Worm (Caenorhabditis elegans) whole organism, L1 larva: ENCODE measurements around the gene T24C4.5.

Experiments
- C04F5.9 ChIP-seq: sonication (generic microtip); optimal IDR thresholded peaks from 2 replicates; lab custom pipeline; 2016; ENCODE audit warnings: missing genetic modification characterization, missing compliant biosample characterization
- Y116A8C.19 ChIP-seq: sonication (generic microtip); optimal IDR thresholded peaks from 2 replicates; lab custom pipeline; 2016; ENCODE audit warnings: missing compliant biosample characterization, missing genetic modification characterization, borderline replicate concordance
- ama-1 ChIP-seq: fragments of 150-350 bp; optimal IDR thresholded peaks from 2 replicates; lab custom pipeline; 2014
- blmp-1 ChIP-seq: fragments of 150-350 bp; optimal IDR thresholded peaks from 2 replicates; lab custom pipeline; 2014; ENCODE audit warnings: missing biosample characterization, missing genetic modification characterization
- ceh-63 ChIP-seq: fragments of 200-800 bp; sonication (Bioruptor generic); optimal IDR thresholded peaks from 2 replicates; lab custom pipeline; 2018; ENCODE audit warnings: mild to moderate bottlenecking, missing genetic modification characterization, missing compliant biosample characterization
- ceh-82 ChIP-seq, 3 experiments: fragments of 150-350 bp in 1 of 3; sonication (generic microtip) in 2 of 3; optimal IDR thresholded peaks; 2 replicates each; lab custom pipeline; 2014 to 2017; ENCODE audit warnings: missing biosample characterization in 3 of 3, missing genetic modification characterization in 3 of 3
- ceh-90 ChIP-seq: sonication (generic microtip); optimal IDR thresholded peaks from 2 replicates; lab custom pipeline; 2016; ENCODE audit warnings: missing genetic modification characterization, missing compliant biosample characterization
- dsc-1 ChIP-seq: sonication (generic microtip); optimal IDR thresholded peaks from 2 replicates; lab custom pipeline; 2016; ENCODE audit warnings: mild to moderate bottlenecking, missing genetic modification characterization, missing compliant biosample characterization
- efl-1 ChIP-seq, 4 experiments: fragments of 150-350 bp; optimal IDR thresholded peaks in 3 of 4; peaks in 1 of 4; 1 replicate in 1 of 4; 2 replicates in 3 of 4; lab custom pipeline; 2014; ENCODE audit warnings: missing biosample characterization in 2 of 4, missing genetic modification characterization in 2 of 4, missing genetic modification reagents in 2 of 4
- elt-3 ChIP-seq, 6 experiments: fragments of 150-350 bp in 1 of 6; sonication (generic microtip); optimal IDR thresholded peaks; 2 replicates each; lab custom pipeline; 2017 to 2018; ENCODE audit warnings: missing biosample characterization in 6 of 6, missing genetic modification characterization in 6 of 6, inconsistent platforms in 1 of 6
- fkh-10 ChIP-seq: sonication (generic microtip); optimal IDR thresholded peaks from 2 replicates; lab custom pipeline; 2017; ENCODE audit warnings: missing biosample characterization, missing genetic modification reagents, missing genetic modification characterization
- fkh-8 ChIP-seq: sonication (generic microtip); optimal IDR thresholded peaks from 2 replicates; lab custom pipeline; 2016; ENCODE audit warnings: mild to moderate bottlenecking, missing genetic modification characterization, missing compliant biosample characterization
- isw-1 ChIP-seq: fragments of 200-800 bp; sonication (Bioruptor generic); IDR thresholded peaks from 2 replicates; pipeline ENCODE4 v1.3.6; 2022; ENCODE audit warnings: missing genetic modification characterization, missing compliant biosample characterization
- lin-35 ChIP-seq, 2 experiments: fragments of 150-350 bp; optimal IDR thresholded peaks; 2 replicates each; lab custom pipeline; 2014; ENCODE audit warnings: missing biosample characterization in 2 of 2, missing genetic modification characterization in 2 of 2, missing genetic modification reagents in 2 of 2
- lir-3 ChIP-seq: sonication (generic microtip); optimal IDR thresholded peaks from 2 replicates; lab custom pipeline; 2016; ENCODE audit warnings: mild to moderate bottlenecking, missing genetic modification characterization, moderate library complexity, missing compliant biosample characterization; ENCODE audit not compliant: poor library complexity
- mef-2 ChIP-seq: fragments of 150-350 bp; optimal IDR thresholded peaks from 2 replicates; lab custom pipeline; 2014; ENCODE audit warnings: missing biosample characterization, missing genetic modification characterization
- nhr-12 ChIP-seq: sonication (generic microtip); optimal IDR thresholded peaks from 2 replicates; lab custom pipeline; 2017; ENCODE audit warnings: missing biosample characterization, missing genetic modification characterization
- nhr-20 ChIP-seq: sonication (generic microtip); optimal IDR thresholded peaks from 2 replicates; lab custom pipeline; 2016; ENCODE audit warnings: mild to moderate bottlenecking, missing genetic modification characterization, missing compliant biosample characterization
- nhr-77 ChIP-seq: fragments of 150-350 bp; optimal IDR thresholded peaks from 2 replicates; lab custom pipeline; 2014; ENCODE audit warnings: missing biosample characterization, missing genetic modification characterization
- nhr-85 ChIP-seq: sonication (generic microtip); peaks from one replicate; lab custom pipeline; 2016; ENCODE audit warnings: missing genetic modification characterization, inconsistent platforms, missing compliant biosample characterization
- pax-3 ChIP-seq: fragments of 200-800 bp; sonication (Bioruptor generic); optimal IDR thresholded peaks from 2 replicates; lab custom pipeline; 2018; ENCODE audit warnings: mild to moderate bottlenecking, missing genetic modification characterization, moderate library complexity, missing compliant biosample characterization
- pqm-1 ChIP-seq: sonication (generic microtip); optimal IDR thresholded peaks from 3 replicates; lab custom pipeline; 2017; ENCODE audit warnings: missing biosample characterization, missing genetic modification characterization
- sox-4 ChIP-seq: sonication (generic microtip); optimal IDR thresholded peaks from 2 replicates; lab custom pipeline; 2016; ENCODE audit warnings: missing genetic modification characterization, missing compliant biosample characterization
- sptf-1 ChIP-seq: fragments of 150-350 bp; optimal IDR thresholded peaks from 2 replicates; lab custom pipeline; 2014; ENCODE audit warnings: missing biosample characterization, missing genetic modification characterization
- swsn-7 ChIP-seq: sonication (generic microtip); optimal IDR thresholded peaks from 2 replicates; lab custom pipeline; 2016; ENCODE audit warnings: missing genetic modification characterization, missing compliant biosample characterization
- unc-98 ChIP-seq: fragments of 200-800 bp; sonication (Bioruptor generic); IDR thresholded peaks from 2 replicates; pipeline ENCODE4 v1.3.6; 2022; ENCODE audit warnings: missing genetic modification characterization, missing compliant biosample characterization
- zag-1 ChIP-seq: fragments of 150-350 bp; optimal IDR thresholded peaks from 2 replicates; lab custom pipeline; 2014; ENCODE audit warnings: missing biosample characterization, missing genetic modification characterization
- zip-4 ChIP-seq: fragments of 200-800 bp; sonication (Bioruptor generic); optimal IDR thresholded peaks from 2 replicates; lab custom pipeline; 2018; ENCODE audit warnings: mild to moderate bottlenecking, missing genetic modification characterization, moderate library complexity, missing compliant biosample characterization
- ztf-4 ChIP-seq: fragments of 150-350 bp; optimal IDR thresholded peaks from 2 replicates; lab custom pipeline; 2014; ENCODE audit warnings: missing biosample characterization, missing genetic modification characterization

T24C4.5 gene

ce11 chrIII:887874-888299, 8.4 kb upstream of the T24C4.5 start (continued):
- peak; percentile 49 for TF ChIP-seq sox-4
- no peak for TF ChIP-seq pqm-1 (tag; lab: Kevin White, UChicago)
- TF ChIP-seq fkh-10 (GFP tag; lab: Kevin White, UChicago): peak; percentile 90
- TF ChIP-seq mef-2 (tag; lab: Kevin White, UChicago): no peak
- TF ChIP-seq nhr-12 (tag; lab: Kevin White, UChicago): no peak
- TF ChIP-seq lin-35 (GFP tag; optimal IDR thresholded peaks at IDR 0.05; lab: Kevin White, UChicago): peak; percentile 49 to 50
- no peak for TF ChIP-seq sptf-1 (tag; lab: Kevin White, UChicago)
- TF ChIP-seq blmp-1: peak; percentile 97
- TF ChIP-seq Y116A8C.19 (tag; lab: Kevin White, UChicago): no peak
- no peak for TF ChIP-seq unc-98 (GFP tag; lab: Robert Waterston, UW)
- TF ChIP-seq zag-1: peak; percentile 44

DNA sequence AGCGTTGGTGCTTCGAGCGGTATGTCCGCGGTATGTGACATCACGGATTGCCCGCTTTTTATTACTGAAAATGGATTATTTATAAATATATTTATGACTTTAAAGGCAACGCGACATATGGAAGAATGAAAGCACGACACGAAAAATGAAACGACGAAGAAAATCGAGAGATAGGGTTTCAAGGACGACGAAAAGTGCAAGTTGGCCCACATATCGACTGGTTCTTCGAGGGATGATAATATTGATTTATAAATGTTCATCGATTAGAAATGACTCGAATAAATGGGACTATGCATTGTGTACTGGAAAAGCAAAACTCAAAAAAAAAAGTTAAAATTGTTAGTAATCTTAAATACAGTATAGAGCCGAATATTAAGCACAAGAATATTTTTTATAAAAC, 7.2 kb upstream of the T24C4.5 start, which contains the start of gene zer-1:
Gene zer-1 (minus strand): TSS at position 68 of the 400 bp plus-strand sequence.
- TF ChIP-seq blmp-1 (peak; percentile 98), efl-1 (optimal IDR thresholded peaks at IDR 0.05; lab: Kevin White, UChicago) (no peak), efl-1 (GFP tag; optimal IDR thresholded peaks at IDR 0.05 in 1 of 2; lab: Kevin White, UChicago) (no peak), elt-3 (tag; optimal IDR thresholded peaks at IDR 0.05; lab: Kevin White, UChicago) (peak in 1 of 6 experiments; percentile 5), dsc-1 (tag; lab: Kevin White, UChicago) (no peak), nhr-85 (tag; lab: Kevin White, UChicago) (peak; percentile 8), ztf-4 (no peak), fkh-8 (tag; lab: Kevin White, UChicago) (no peak)

- TF ChIP-seq efl-1 (optimal IDR thresholded peaks at IDR 0.05; lab: Kevin White, UChicago) (no peak), efl-1 (GFP tag; optimal IDR thresholded peaks at IDR 0.05 in 1 of 2; lab: Kevin White, UChicago) (peak in 1 of 2 experiments; percentile 90), isw-1 (no peak), sox-4 (no peak), pax-3 (tag; lab: Kevin White, UChicago) (no peak)
Measured at ce11 chrIII:883595-883994, 4.1 kb upstream of the T24C4.5 start.

- TF ChIP-seq sox-4: no peak
- TF ChIP-seq unc-98 (GFP tag; lab: Robert Waterston, UW): no peak
- no peak for TF ChIP-seq ama-1
- no peak for TF ChIP-seq dsc-1 (tag; lab: Kevin White, UChicago)
- TF ChIP-seq zip-4 (GFP tag; lab: Kevin White, UChicago): no peak
- TF ChIP-seq lir-3: no peak
- no peak for TF ChIP-seq efl-1 (optimal IDR thresholded peaks at IDR 0.05; lab: Kevin White, UChicago)
- peak in 1 of 2 experiments; percentile 23 for TF ChIP-seq efl-1 (GFP tag; optimal IDR thresholded peaks at IDR 0.05 in 1 of 2; lab: Kevin White, UChicago)
- no peak for TF ChIP-seq blmp-1
Measured at ce11 chrIII:881460-881859, 1.9 kb upstream of the T24C4.5 start.

DNA sequence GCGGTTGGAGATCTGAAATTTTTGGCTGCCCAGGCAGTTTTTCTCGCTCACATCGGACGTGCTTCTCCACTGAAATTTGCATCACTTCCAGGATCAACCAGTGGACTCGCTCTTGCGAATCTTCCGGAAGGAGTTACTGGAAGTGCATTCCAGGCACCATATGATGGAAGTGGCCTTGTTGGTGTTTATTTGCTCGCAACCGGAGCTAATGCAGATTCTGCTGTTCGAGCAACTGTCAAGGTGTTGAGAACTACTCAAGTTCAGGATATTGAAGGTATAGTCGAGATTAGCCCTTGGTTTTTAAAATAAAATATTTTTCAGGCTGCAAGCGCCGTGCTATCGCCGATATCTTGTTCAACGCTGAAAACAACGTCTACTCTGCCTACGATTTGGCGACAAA, 1.3 kb upstream of the T24C4.5 start:
- TF ChIP-seq efl-1 (optimal IDR thresholded peaks at IDR 0.05; lab: Kevin White, UChicago) (no peak), efl-1 (GFP tag; optimal IDR thresholded peaks at IDR 0.05 in 1 of 2; lab: Kevin White, UChicago) (peak in 1 of 2 experiments; percentile 57), nhr-77 (tag; lab: Kevin White, UChicago) (no peak), swsn-7 (tag; lab: Kevin White, UChicago) (no peak)

- TF ChIP-seq C04F5.9 (no peak), fkh-10 (GFP tag; lab: Kevin White, UChicago) (no peak), nhr-20 (tag; lab: Kevin White, UChicago) (no peak), ama-1 (no peak), ceh-90 (tag; lab: Kevin White, UChicago) (no peak)
Measured at ce11 chrIII:873432-873831, 6.1 kb downstream of the T24C4.5 start, which contains the start of gene clc-19. Gene clc-19, minus strand, starts transcription at chrIII:873566.

DNA sequence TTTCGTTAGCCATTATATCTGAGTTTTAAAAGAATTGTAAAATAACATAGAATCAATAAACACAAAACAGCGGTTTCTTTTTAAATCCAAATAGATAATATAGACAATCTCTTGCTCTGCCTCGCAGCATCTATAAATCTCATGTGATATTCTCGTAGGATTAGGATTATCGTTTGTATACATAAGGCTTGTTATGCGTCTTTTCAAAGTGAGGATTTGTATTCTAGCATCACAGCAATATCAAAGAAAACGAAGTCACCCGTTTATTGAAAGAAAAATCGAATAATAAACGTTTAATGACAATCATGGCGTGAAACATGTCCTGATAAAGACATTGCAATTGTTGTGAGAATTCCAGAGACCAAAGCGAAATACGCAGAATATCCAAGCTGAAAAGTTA, 7.2 kb downstream of the T24C4.5 start, which contains the start of the genes T24C4.3 and clc-20:
Gene T24C4.3 (minus strand): TSS at position 101 of the 400 bp plus-strand sequence.
Gene clc-20 (plus strand): TSS at position 211 of the 400 bp plus-strand sequence.
- peak; percentile 28 for TF ChIP-seq sox-4
- TF ChIP-seq dsc-1 (tag; lab: Kevin White, UChicago): peak; percentile 72
- no peak for TF ChIP-seq ceh-63 (GFP tag; lab: Kevin White, UChicago)
- TF ChIP-seq ceh-82 (tag; optimal IDR thresholded peaks at IDR 0.05; lab: Kevin White, UChicago): no peak
- TF ChIP-seq fkh-8 (tag; lab: Kevin White, UChicago): peak; percentile 23
